Fruit fly (Drosophila melanogaster): ENCODE measurements around the gene side.

dm6 chr3R:27441219-27441808 lies 4.0 kb upstream of the side start:
- TF ChIP-seq da (GFP tag; optimal IDR thresholded peaks at IDR 0.05), result no peak
- TF ChIP-seq bcd (GFP tag; optimal IDR thresholded peaks at IDR 0.05), result no peak
- no peak for TF ChIP-seq CG10979 (tag; optimal IDR thresholded peaks at IDR 0.05)
- TF ChIP-seq Kr (GFP tag; optimal IDR thresholded peaks at IDR 0.05), result no peak
- no peak for TF ChIP-seq YL-1 (GFP tag; optimal IDR thresholded peaks at IDR 0.05)
- no peak for TF ChIP-seq toy (GFP tag; IDR thresholded peaks at IDR 0.05)
